Worm (Caenorhabditis elegans): ENCODE data around the gene hgrs-1.

DNA sequence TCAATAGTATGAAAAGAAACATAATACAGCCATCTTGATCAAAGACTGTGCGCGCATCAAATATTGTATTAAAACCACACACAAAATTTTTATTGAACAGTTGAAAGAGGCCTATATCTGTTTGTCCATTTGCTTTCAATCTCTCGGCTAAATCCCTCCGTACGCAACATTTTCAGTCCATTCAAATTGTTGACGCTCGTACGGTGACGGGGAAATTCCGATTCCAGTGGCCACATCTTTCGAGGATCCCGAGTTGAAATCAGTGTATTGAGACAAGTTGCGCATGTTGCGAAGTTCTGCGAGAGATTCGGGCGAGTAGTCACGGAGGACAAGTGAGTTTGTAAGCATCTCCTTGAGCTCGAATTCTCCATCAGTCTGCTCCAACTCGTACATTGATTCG lies 41.3 kb downstream of the hgrs-1 start:
- TF ChIP-seq cog-1 (tag; optimal IDR thresholded peaks at IDR 0.05) (no peak), med-1 (GFP tag; optimal IDR thresholded peaks at IDR 0.05; ENCODE audit: insufficient read depth) (no peak), T22C8.4 (GFP tag; IDR thresholded peaks at IDR 0.05) (no peak), ztf-23 (GFP tag; IDR thresholded peaks at IDR 0.05) (no peak), ref-1 (GFP tag; conservative IDR thresholded peaks at IDR 0.05) (no peak), tab-1 (GFP tag; IDR thresholded peaks at IDR 0.05) (no peak), klf-2 (GFP tag; conservative IDR thresholded peaks at IDR 0.05) (no peak), flt-1 (GFP tag; IDR thresholded peaks at IDR 0.05) (no peak)
